Worm (Caenorhabditis elegans) whole organism, young adult: ENCODE measurements around the gene trp-1.

Source experiments
- B0019.2 ChIP-seq: fragments of 200-800 bp; sonication (Bioruptor generic); conservative IDR thresholded peaks from 2 replicates; pipeline ENCODE4 v1.3.6; 2022; ENCODE audit warnings: missing genetic modification reagents, missing genetic modification characterization, missing compliant biosample characterization
- B0261.1 ChIP-seq: sonication (generic microtip); optimal IDR thresholded peaks from 2 replicates; lab custom pipeline; 2016; ENCODE audit warnings: mild to moderate bottlenecking, missing genetic modification characterization, moderate library complexity, missing compliant biosample characterization
- F23B12.7 ChIP-seq: sonication (generic microtip); optimal IDR thresholded peaks from 2 replicates; lab custom pipeline; 2017; ENCODE audit warnings: missing genetic modification characterization, mild to moderate bottlenecking, missing compliant biosample characterization, antibody characterized with exemption, moderate library complexity; ENCODE audit not compliant: insufficient read depth
- Y79H2A.3 ChIP-seq: fragments of 200-800 bp; sonication (Bioruptor generic); conservative IDR thresholded peaks from 2 replicates; pipeline ENCODE4 v1.3.6; 2022; ENCODE audit warnings: missing genetic modification reagents, missing genetic modification characterization, missing compliant biosample characterization
- cebp-1 ChIP-seq, 2 experiments: fragments of 200-800 bp in 1 of 2; sonication (Bioruptor generic) in 1 of 2; sonication (generic microtip) in 1 of 2; IDR thresholded peaks in 1 of 2; optimal IDR thresholded peaks in 1 of 2; 2 replicates each; pipeline versions ENCODE4 v1.3.6 to Lab custom; 2017 to 2022; ENCODE audit warnings: missing compliant biosample characterization in 2 of 2, missing genetic modification characterization in 2 of 2, mild to moderate bottlenecking in 1 of 2, missing genetic modification reagents in 1 of 2, moderate library complexity in 1 of 2
- nfya-1 ChIP-seq: sonication (generic microtip); optimal IDR thresholded peaks from 2 replicates; lab custom pipeline; 2017; ENCODE audit warnings: antibody characterized with exemption, missing compliant biosample characterization, missing genetic modification characterization, borderline replicate concordance; ENCODE audit not compliant: insufficient read depth
- sdz-38 ChIP-seq: sonication (generic microtip); optimal IDR thresholded peaks from 2 replicates; lab custom pipeline; 2016; ENCODE audit warnings: missing genotype, missing genetic modification characterization, missing compliant biosample characterization
- unc-62 ChIP-seq: fragments of 150-350 bp; optimal IDR thresholded peaks from 2 replicates; lab custom pipeline; 2014; ENCODE audit warnings: missing biosample characterization, missing genetic modification reagents, missing genetic modification characterization

DNA sequence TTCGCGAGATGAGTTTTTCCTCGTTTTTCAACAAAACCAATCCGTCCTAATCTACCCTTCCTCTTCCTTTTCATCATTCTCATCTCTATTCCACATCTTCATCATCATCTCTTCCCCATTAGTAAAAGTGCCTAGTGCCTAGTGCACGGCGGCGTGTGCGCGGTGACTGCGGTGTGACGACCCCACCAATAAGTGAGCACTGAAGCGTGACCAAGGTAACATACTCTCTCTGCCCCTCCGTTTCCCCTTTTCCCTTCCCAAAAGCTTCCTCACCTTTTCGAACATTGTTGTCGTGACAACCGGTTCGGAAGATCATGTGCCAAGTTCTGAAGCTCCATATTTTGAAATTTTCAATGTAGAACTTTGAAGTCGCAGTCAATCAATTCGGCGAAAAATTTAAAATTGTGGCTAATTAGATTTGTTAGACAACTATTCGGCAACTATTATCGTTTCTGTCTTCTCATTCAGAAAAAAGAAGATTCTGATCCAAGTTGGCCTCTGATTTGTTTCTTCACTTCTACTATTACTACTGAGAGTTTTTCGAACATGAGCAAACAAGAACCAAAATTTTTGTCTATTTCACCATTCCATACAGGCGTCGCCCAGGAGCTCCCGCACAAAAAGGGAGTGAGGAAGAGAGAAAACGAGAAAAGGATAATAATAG lies 22.5 kb upstream of the trp-1 start:
- TF ChIP-seq cebp-1 (GFP tag; IDR thresholded peaks at IDR 0.05; lab: Robert Waterston, UW) (no peak), cebp-1 (tag; optimal IDR thresholded peaks at IDR 0.05; lab: Kevin White, UChicago) (no peak), B0019.2 (GFP tag; lab: Robert Waterston, UW) (no peak), unc-62 (GFP tag; lab: Kevin White, UChicago) (no peak), B0261.1 (tag; lab: Kevin White, UChicago) (no peak), nfya-1 (tag; lab: Kevin White, UChicago) (no peak), Y79H2A.3 (GFP tag; lab: Robert Waterston, UW) (no peak), F23B12.7 (tag; lab: Kevin White, UChicago) (no peak), sdz-38 (no peak)
